Worm (Caenorhabditis elegans) whole organism, L4/young adult: ENCODE measurements around the gene srw-99.

Source experiments
- W03F9.2 ChIP-seq: fragments of 150-350 bp; optimal IDR thresholded peaks from 2 replicates; lab custom pipeline; 2014; ENCODE audit warnings: missing biosample characterization, missing genetic modification characterization
- him-1 ChIP-seq: sonication (generic microtip); optimal IDR thresholded peaks from 2 replicates; lab custom pipeline; 2016; ENCODE audit warnings: missing genotype, missing genetic modification reagents, missing genetic modification characterization, missing compliant biosample characterization

- TF ChIP-seq him-1 (tag; lab: Kevin White, UChicago) (no peak), W03F9.2 (no peak)
These were observed 9.7 kb downstream of the srw-99 start for ce11 chrV:1718232-1718631.
